Worm (Caenorhabditis elegans) whole organism, midembryonic: ENCODE measurements around the gene myo-3.

ENCODE experiments used
- T22C8.4 ChIP-seq: fragments of 200-800 bp; sonication (Bioruptor generic); IDR thresholded peaks from 2 replicates; pipeline ENCODE4 v1.3.6; 2022; ENCODE audit warnings: missing genetic modification characterization, missing compliant biosample characterization
- cog-1 ChIP-seq: sonication (generic microtip); optimal IDR thresholded peaks from 2 replicates; lab custom pipeline; 2016; ENCODE audit warnings: missing genetic modification characterization, missing compliant biosample characterization
- flt-1 ChIP-seq: fragments of 200-800 bp; sonication (Bioruptor generic); IDR thresholded peaks from 2 replicates; pipeline ENCODE4 v1.3.6; 2022; ENCODE audit warnings: missing genetic modification characterization, missing compliant biosample characterization
- klf-2 ChIP-seq: fragments of 200-800 bp; sonication (Bioruptor generic); conservative IDR thresholded peaks from 2 replicates; pipeline ENCODE4 v1.3.6; 2022; ENCODE audit warnings: missing genetic modification reagents, missing genetic modification characterization, missing compliant biosample characterization
- med-1 ChIP-seq: sonication (generic microtip); optimal IDR thresholded peaks from 2 replicates; lab custom pipeline; 2017; ENCODE audit warnings: missing genetic modification characterization, mild to moderate bottlenecking, missing compliant biosample characterization, antibody characterized with exemption, missing genetic modification reagents; ENCODE audit not compliant: insufficient read depth
- ref-1 ChIP-seq: fragments of 200-800 bp; sonication (Bioruptor generic); conservative IDR thresholded peaks from 2 replicates; pipeline ENCODE4 v1.3.6; 2022; ENCODE audit warnings: missing genetic modification reagents, missing genetic modification characterization, missing compliant biosample characterization
- tab-1 ChIP-seq: fragments of 200-800 bp; sonication (Bioruptor generic); IDR thresholded peaks from 2 replicates; pipeline ENCODE4 v1.3.6; 2022; ENCODE audit warnings: missing genetic modification characterization, missing compliant biosample characterization
- ztf-23 ChIP-seq: fragments of 200-800 bp; sonication (Bioruptor generic); IDR thresholded peaks from 2 replicates; pipeline ENCODE4 v1.3.6; 2022; ENCODE audit warnings: missing genetic modification reagents, missing genetic modification characterization, missing compliant biosample characterization
- ztf-29 ChIP-seq: fragments of 200-800 bp; sonication (Bioruptor generic); IDR thresholded peaks from 2 replicates; pipeline ENCODE4 v1.3.6; 2022; ENCODE audit warnings: missing genetic modification reagents, missing genetic modification characterization, missing compliant biosample characterization

Gene myo-3

ce11 chrV:12234293-12235004 is at the start of gene myo-3:
TSS of gene myo-3 (minus strand) at chrV:12234343.
- no peak for TF ChIP-seq med-1 (GFP tag; lab: Kevin White, UChicago)
- no peak for TF ChIP-seq klf-2 (GFP tag; lab: Robert Waterston, UW)
- no peak for TF ChIP-seq tab-1 (GFP tag; lab: Robert Waterston, UW)
- TF ChIP-seq flt-1 (GFP tag; lab: Robert Waterston, UW): no peak

- TF ChIP-seq ref-1 (GFP tag; lab: Robert Waterston, UW): no peak
- no peak for TF ChIP-seq ztf-23 (GFP tag; lab: Robert Waterston, UW)
- no peak for TF ChIP-seq med-1 (GFP tag; lab: Kevin White, UChicago)
- TF ChIP-seq tab-1 (GFP tag; lab: Robert Waterston, UW): no peak
- no peak for TF ChIP-seq flt-1 (GFP tag; lab: Robert Waterston, UW)
- TF ChIP-seq T22C8.4 (GFP tag; lab: Robert Waterston, UW): no peak
These were observed 49.0 kb upstream of the myo-3 start, which contains the start of gene F55C5.10 for ce11 chrV:12283187-12283586. TSS of gene F55C5.10 (plus strand) at chrV:12283487.

DNA sequence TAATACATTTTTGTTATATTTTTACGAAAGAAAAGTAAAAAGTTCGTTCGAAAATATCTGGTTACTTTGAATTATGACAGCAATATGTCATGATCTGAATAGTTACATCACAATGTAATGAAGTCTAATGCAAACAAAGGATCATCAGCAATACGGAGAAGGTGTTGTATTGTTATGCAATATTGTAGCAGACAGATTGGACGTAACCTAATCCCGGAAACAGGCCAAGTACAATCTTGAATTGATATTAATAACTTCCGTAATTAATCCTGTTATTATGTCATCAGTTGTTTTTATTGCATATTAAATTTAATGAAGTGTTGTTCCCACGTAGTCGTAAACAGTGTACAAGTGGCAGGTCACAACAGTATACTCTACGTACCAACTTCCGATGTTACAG is 47.4 kb upstream of the myo-3 start:
- TF ChIP-seq cog-1 (tag; lab: Kevin White, UChicago): no peak

DNA sequence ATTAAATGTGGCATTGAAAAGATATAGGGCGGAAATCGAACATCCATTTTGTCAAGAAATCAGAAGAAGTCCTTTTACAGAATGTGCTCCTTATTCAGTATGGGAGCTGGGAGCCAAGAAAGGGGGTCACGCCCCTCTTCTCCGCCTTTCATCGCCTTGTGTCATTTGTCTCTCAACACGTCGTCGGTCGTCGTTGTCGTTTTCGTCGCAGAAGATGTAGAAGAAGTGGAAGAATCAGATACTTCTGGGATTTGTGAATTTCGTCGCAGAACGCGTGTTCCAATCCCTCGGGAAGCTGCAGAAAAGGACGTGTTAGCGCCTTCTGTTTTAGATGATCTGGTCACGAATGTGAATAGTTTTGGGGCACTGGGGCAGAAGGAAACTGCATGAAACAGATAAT is 42.8 kb upstream of the myo-3 start, which contains the start of gene bnc-1:
Gene bnc-1, minus strand, starts transcription at position 101 of the 400 bp plus-strand sequence.
- no peak for TF ChIP-seq flt-1 (GFP tag; lab: Robert Waterston, UW)
- no peak for TF ChIP-seq cog-1 (tag; lab: Kevin White, UChicago)
- no peak for TF ChIP-seq klf-2 (GFP tag; lab: Robert Waterston, UW)
- no peak for TF ChIP-seq tab-1 (GFP tag; lab: Robert Waterston, UW)
- TF ChIP-seq ztf-23 (GFP tag; lab: Robert Waterston, UW): no peak
- no peak for TF ChIP-seq T22C8.4 (GFP tag; lab: Robert Waterston, UW)
- no peak for TF ChIP-seq ref-1 (GFP tag; lab: Robert Waterston, UW)
- no peak for TF ChIP-seq med-1 (GFP tag; lab: Kevin White, UChicago)
- TF ChIP-seq ztf-29 (GFP tag; lab: Robert Waterston, UW): no peak

ce11 chrV:12275714-12276113 is 41.6 kb upstream of the myo-3 start:
- TF ChIP-seq ztf-23 (GFP tag; lab: Robert Waterston, UW) (no peak), cog-1 (tag; lab: Kevin White, UChicago) (no peak), ztf-29 (GFP tag; lab: Robert Waterston, UW) (no peak), tab-1 (GFP tag; lab: Robert Waterston, UW) (no peak), med-1 (GFP tag; lab: Kevin White, UChicago) (no peak), klf-2 (GFP tag; lab: Robert Waterston, UW) (no peak), T22C8.4 (GFP tag; lab: Robert Waterston, UW) (no peak), ref-1 (GFP tag; lab: Robert Waterston, UW) (no peak), flt-1 (GFP tag; lab: Robert Waterston, UW) (no peak)

ce11 chrV:12271495-12271894 is 37.4 kb upstream of the myo-3 start, which contains the start of the genes tsfm-1 and capg-2:
TSS of gene tsfm-1 (minus strand) at chrV:12271551.
TSS of gene capg-2 (plus strand) at chrV:12271873.
- TF ChIP-seq flt-1 (GFP tag; lab: Robert Waterston, UW) (no peak), cog-1 (tag; lab: Kevin White, UChicago) (no peak)

DNA sequence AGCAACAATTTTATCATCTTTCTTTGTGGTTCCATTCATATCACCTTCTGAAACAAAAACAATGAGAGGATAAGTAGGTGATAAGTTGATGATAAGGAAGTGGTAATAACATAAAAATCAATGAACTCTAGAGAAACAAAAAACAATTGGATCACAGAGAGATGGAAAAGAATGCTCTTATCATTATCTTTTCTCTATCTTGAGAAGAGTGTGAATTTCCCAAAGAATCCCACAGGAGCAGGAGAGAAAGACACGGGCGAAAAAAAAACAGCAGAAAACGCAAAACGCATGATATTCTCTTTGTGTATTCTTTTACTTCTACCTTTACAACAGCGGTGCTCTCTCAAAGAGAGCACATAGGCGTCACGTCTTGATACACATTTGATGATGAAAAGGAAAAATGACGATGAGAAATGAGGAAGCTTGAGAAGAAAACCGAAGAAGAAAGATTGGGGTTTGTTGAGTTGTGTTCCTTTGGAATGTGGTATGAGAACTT is 35.2 kb upstream of the myo-3 start, which contains the start of gene twk-24:
Gene twk-24, minus strand, starts transcription at position 51 of the 496 bp plus-strand sequence.
- TF ChIP-seq ztf-23 (GFP tag; lab: Robert Waterston, UW): no peak
- TF ChIP-seq flt-1 (GFP tag; lab: Robert Waterston, UW): no peak
- TF ChIP-seq med-1 (GFP tag; lab: Kevin White, UChicago): no peak
- TF ChIP-seq klf-2 (GFP tag; lab: Robert Waterston, UW): no peak
- TF ChIP-seq cog-1 (tag; lab: Kevin White, UChicago): no peak
- TF ChIP-seq T22C8.4 (GFP tag; lab: Robert Waterston, UW): no peak
- no peak for TF ChIP-seq ztf-29 (GFP tag; lab: Robert Waterston, UW)
- TF ChIP-seq ref-1 (GFP tag; lab: Robert Waterston, UW): no peak
- no peak for TF ChIP-seq tab-1 (GFP tag; lab: Robert Waterston, UW)

DNA sequence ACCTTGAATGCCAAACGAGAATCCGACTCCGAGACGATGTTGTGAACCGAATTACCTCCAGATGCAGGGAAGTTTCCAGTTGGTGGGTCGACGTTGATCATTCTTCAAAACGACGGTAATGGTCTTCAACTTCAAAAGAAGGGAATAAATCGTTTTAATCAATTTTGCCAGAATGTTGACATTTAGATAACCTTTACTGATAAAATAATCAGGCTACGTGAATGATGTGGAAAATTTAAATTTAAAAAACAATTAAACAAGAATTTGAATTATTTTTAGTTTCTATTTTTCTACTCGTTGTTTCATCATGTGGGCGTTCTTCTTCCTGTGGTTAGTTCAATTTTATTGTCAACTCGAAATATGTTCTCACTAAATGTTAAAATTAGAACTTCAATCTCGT is 29.6 kb upstream of the myo-3 start, which contains the start of gene ssp-35:
Gene ssp-35, minus strand, starts transcription at position 101 of the 400 bp plus-strand sequence.
- TF ChIP-seq med-1 (GFP tag; lab: Kevin White, UChicago): no peak
- no peak for TF ChIP-seq cog-1 (tag; lab: Kevin White, UChicago)
- TF ChIP-seq T22C8.4 (GFP tag; lab: Robert Waterston, UW): no peak
- no peak for TF ChIP-seq ztf-23 (GFP tag; lab: Robert Waterston, UW)
- TF ChIP-seq klf-2 (GFP tag; lab: Robert Waterston, UW): no peak
- TF ChIP-seq ztf-29 (GFP tag; lab: Robert Waterston, UW): no peak

DNA sequence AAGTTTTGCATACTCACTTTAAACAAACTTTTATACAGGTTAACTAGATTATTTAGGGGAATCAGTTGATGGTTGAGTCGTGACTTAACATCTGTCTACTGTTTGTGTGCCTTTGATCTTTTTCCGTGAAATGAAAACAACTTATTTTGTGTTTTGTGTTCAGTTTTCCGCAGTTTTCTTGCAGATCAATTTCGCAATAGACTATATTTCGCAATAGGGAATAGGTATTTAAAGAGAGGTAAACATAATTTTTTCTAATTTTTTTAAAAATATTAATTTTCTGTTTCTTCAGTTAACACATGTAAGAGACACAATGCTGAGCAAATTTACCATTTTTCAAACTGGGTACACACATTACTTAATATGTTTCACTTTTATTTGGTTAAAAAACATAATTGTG is 27.2 kb upstream of the myo-3 start, which contains the start of gene tbb-6:
Gene tbb-6, plus strand, starts transcription at position 155 of the 400 bp plus-strand sequence.
- TF ChIP-seq T22C8.4 (GFP tag; lab: Robert Waterston, UW) (no peak), med-1 (GFP tag; lab: Kevin White, UChicago) (no peak), ztf-23 (GFP tag; lab: Robert Waterston, UW) (no peak), klf-2 (GFP tag; lab: Robert Waterston, UW) (no peak), ref-1 (GFP tag; lab: Robert Waterston, UW) (no peak), flt-1 (GFP tag; lab: Robert Waterston, UW) (no peak), tab-1 (GFP tag; lab: Robert Waterston, UW) (no peak), cog-1 (tag; lab: Kevin White, UChicago) (no peak), ztf-29 (GFP tag; lab: Robert Waterston, UW) (no peak)
